Worm (Caenorhabditis elegans) whole organism, L1 larva: Measurements from ENCODE around the gene F08F3.10.

Source experiments
- aha-1 ChIP-seq: fragments of 150-350 bp; optimal IDR thresholded peaks from 2 replicates; lab custom pipeline; 2014; ENCODE audit warnings: missing biosample characterization, missing genetic modification characterization
- efl-1 ChIP-seq, 4 experiments: fragments of 150-350 bp; optimal IDR thresholded peaks in 3 of 4; peaks in 1 of 4; 1 replicate in 1 of 4; 2 replicates in 3 of 4; lab custom pipeline; 2014; ENCODE audit warnings: missing biosample characterization in 2 of 4, missing genetic modification characterization in 2 of 4, missing genetic modification reagents in 2 of 4
- nhr-19 ChIP-seq: fragments of 200-800 bp; sonication (Bioruptor generic); conservative IDR thresholded peaks from 2 replicates; pipeline ENCODE4 v1.3.6; 2022; ENCODE audit warnings: missing genetic modification characterization, missing compliant biosample characterization
- sup-37 ChIP-seq: fragments of 200-800 bp; sonication (Bioruptor generic); optimal IDR thresholded peaks from 2 replicates; lab custom pipeline; 2018; ENCODE audit warnings: mild to moderate bottlenecking, missing genetic modification characterization, missing compliant biosample characterization
- tbx-2 ChIP-seq: sonication (generic microtip); optimal IDR thresholded peaks from 2 replicates; lab custom pipeline; 2016; ENCODE audit warnings: missing genetic modification characterization, missing compliant biosample characterization
- vab-15 ChIP-seq: sonication (generic microtip); optimal IDR thresholded peaks from 2 replicates; lab custom pipeline; 2017; ENCODE audit warnings: missing genotype, mild to moderate bottlenecking, missing genetic modification characterization, missing compliant biosample characterization

F08F3.10 gene

DNA sequence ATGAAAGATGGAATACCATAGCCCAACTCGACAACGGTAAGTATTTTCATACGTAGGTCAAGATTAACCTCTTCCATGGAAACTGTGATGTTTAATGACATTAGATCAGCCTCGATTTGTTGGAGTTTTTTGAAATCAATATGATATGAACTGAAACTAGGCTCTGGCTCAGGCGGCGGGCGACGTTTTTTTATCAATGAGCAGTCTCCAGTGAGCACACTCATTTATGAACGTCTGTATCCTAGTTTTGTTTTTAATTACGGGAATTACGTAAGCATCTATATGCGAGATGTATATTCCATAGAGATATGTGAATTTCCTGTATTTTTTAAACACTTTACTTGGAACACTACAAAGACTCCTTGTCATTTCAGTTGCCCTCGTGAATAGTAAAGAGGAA, 49.7 kb downstream of the F08F3.10 start, which contains the start of gene srg-67:
Gene srg-67 (minus strand): TSS at position 101 of the 400 bp plus-strand sequence.
- TF ChIP-seq sup-37 (GFP tag; lab: Kevin White, UChicago) = no peak
- TF ChIP-seq aha-1 = no peak
- TF ChIP-seq tbx-2 (tag; lab: Kevin White, UChicago) = no peak
- no peak for TF ChIP-seq nhr-19
- TF ChIP-seq vab-15 = no peak
- no peak for TF ChIP-seq efl-1 (optimal IDR thresholded peaks at IDR 0.05; lab: Kevin White, UChicago)
- peak in 1 of 2 experiments; percentile 26 for TF ChIP-seq efl-1 (GFP tag; optimal IDR thresholded peaks at IDR 0.05 in 1 of 2; lab: Kevin White, UChicago)
